Worm (Caenorhabditis elegans) whole organism, young adult: Measurements from ENCODE around the gene nep-17.

Source experiments
- B0035.1 ChIP-seq: sonication (generic microtip); optimal IDR thresholded peaks from 2 replicates; lab custom pipeline; 2016; ENCODE audit warnings: missing genetic modification characterization, mild to moderate bottlenecking, missing compliant biosample characterization, missing genotype, missing genetic modification reagents
- C06A6.2 ChIP-seq: fragments of 200-800 bp; sonication (Bioruptor generic); conservative IDR thresholded peaks from 2 replicates; pipeline ENCODE4 v1.3.6; 2022; ENCODE audit warnings: missing genetic modification characterization, missing compliant biosample characterization
- C17E4.6 ChIP-seq: fragments of 200-800 bp; sonication (Bioruptor generic); IDR thresholded peaks from 2 replicates; pipeline ENCODE4 v1.3.6; 2022; ENCODE audit warnings: missing genetic modification reagents, missing genetic modification characterization, missing compliant biosample characterization
- F10E7.11 ChIP-seq: sonication (generic microtip); optimal IDR thresholded peaks from 2 replicates; lab custom pipeline; 2017; ENCODE audit warnings: mild to moderate bottlenecking, missing genetic modification characterization, moderate library complexity, missing compliant biosample characterization
- F23B12.7 ChIP-seq: sonication (generic microtip); optimal IDR thresholded peaks from 2 replicates; lab custom pipeline; 2017; ENCODE audit warnings: missing genetic modification characterization, mild to moderate bottlenecking, missing compliant biosample characterization, antibody characterized with exemption, moderate library complexity; ENCODE audit not compliant: insufficient read depth
- F49E8.2 ChIP-seq: sonication (generic microtip); optimal IDR thresholded peaks from 3 replicates; lab custom pipeline; 2017; ENCODE audit warnings: missing genetic modification characterization, mild to moderate bottlenecking, missing compliant biosample characterization, antibody characterized with exemption, moderate library complexity; ENCODE audit not compliant: insufficient read depth
- F57C9.4 ChIP-seq: sonication (generic microtip); optimal IDR thresholded peaks from 2 replicates; lab custom pipeline; 2017; ENCODE audit warnings: mild to moderate bottlenecking, missing genetic modification characterization, missing compliant biosample characterization
- K11D2.4 ChIP-seq: fragments of 200-800 bp; sonication (Bioruptor generic); IDR thresholded peaks from 2 replicates; pipeline ENCODE4 v1.3.6; 2022; ENCODE audit warnings: missing genetic modification reagents, missing genetic modification characterization, missing compliant biosample characterization
- T07F8.4 ChIP-seq: sonication (generic microtip); optimal IDR thresholded peaks from 2 replicates; lab custom pipeline; 2016; ENCODE audit warnings: mild to moderate bottlenecking, missing genetic modification characterization, moderate library complexity, missing compliant biosample characterization
- Y53G8AR.9 ChIP-seq: fragments of 200-800 bp; sonication (Bioruptor generic); conservative IDR thresholded peaks from 2 replicates; pipeline ENCODE4 v1.3.6; 2022; ENCODE audit warnings: missing genetic modification reagents, missing genetic modification characterization, missing compliant biosample characterization
- Y79H2A.3 ChIP-seq: fragments of 200-800 bp; sonication (Bioruptor generic); conservative IDR thresholded peaks from 2 replicates; pipeline ENCODE4 v1.3.6; 2022; ENCODE audit warnings: missing genetic modification reagents, missing genetic modification characterization, missing compliant biosample characterization
- bed-1 ChIP-seq: fragments of 200-800 bp; sonication (Bioruptor generic); IDR thresholded peaks from 2 replicates; pipeline ENCODE4 v1.3.6; 2022; ENCODE audit warnings: missing genetic modification reagents, missing genetic modification characterization, missing compliant biosample characterization
- cebp-1 ChIP-seq, 2 experiments: fragments of 200-800 bp in 1 of 2; sonication (Bioruptor generic) in 1 of 2; sonication (generic microtip) in 1 of 2; IDR thresholded peaks in 1 of 2; optimal IDR thresholded peaks in 1 of 2; 2 replicates each; pipeline versions ENCODE4 v1.3.6 to Lab custom; 2017 to 2022; ENCODE audit warnings: missing compliant biosample characterization in 2 of 2, missing genetic modification characterization in 2 of 2, mild to moderate bottlenecking in 1 of 2, missing genetic modification reagents in 1 of 2, moderate library complexity in 1 of 2
- cebp-2 ChIP-seq: fragments of 200-800 bp; sonication (Bioruptor generic); IDR thresholded peaks from 2 replicates; pipeline ENCODE4 v1.3.6; 2022; ENCODE audit warnings: missing genetic modification characterization, missing compliant biosample characterization
- ceh-27 ChIP-seq: fragments of 200-800 bp; sonication (Bioruptor generic); optimal IDR thresholded peaks from 2 replicates; lab custom pipeline; 2018; ENCODE audit warnings: mild to moderate bottlenecking, missing genetic modification characterization, moderate library complexity, missing compliant biosample characterization
- ceh-58 ChIP-seq: fragments of 200-800 bp; sonication (Bioruptor generic); IDR thresholded peaks from 2 replicates; pipeline ENCODE4 v1.3.6; 2022; ENCODE audit warnings: missing genetic modification characterization, missing compliant biosample characterization
- ceh-91 ChIP-seq: fragments of 200-800 bp; sonication (Bioruptor generic); IDR thresholded peaks from 2 replicates; pipeline ENCODE4 v1.3.6; 2022; ENCODE audit warnings: missing genetic modification reagents, missing genetic modification characterization, missing compliant biosample characterization
- chd-7 ChIP-seq: sonication (generic microtip); optimal IDR thresholded peaks from 2 replicates; lab custom pipeline; 2016; ENCODE audit warnings: mild to moderate bottlenecking, missing genetic modification characterization, moderate library complexity, missing compliant biosample characterization
- dpl-1 ChIP-seq: fragments of 150-350 bp; optimal IDR thresholded peaks from 2 replicates; lab custom pipeline; 2014; ENCODE audit warnings: missing biosample characterization, missing genetic modification reagents, missing genetic modification characterization
- egl-44 ChIP-seq: fragments of 200-800 bp; sonication (Bioruptor generic); IDR thresholded peaks from 2 replicates; pipeline ENCODE4 v1.3.6; 2022; ENCODE audit warnings: missing genetic modification reagents, missing genetic modification characterization, missing compliant biosample characterization
- gei-17 ChIP-seq: fragments of 200-800 bp; sonication (Bioruptor generic); optimal IDR thresholded peaks from 2 replicates; lab custom pipeline; 2018; ENCODE audit warnings: mild to moderate bottlenecking, missing genetic modification characterization, missing compliant biosample characterization
- him-1 ChIP-seq: sonication (generic microtip); optimal IDR thresholded peaks from 2 replicates; lab custom pipeline; 2016; ENCODE audit warnings: missing genotype, missing genetic modification reagents, missing genetic modification characterization, missing compliant biosample characterization
- hlh-26 ChIP-seq: fragments of 200-800 bp; sonication (Bioruptor generic); conservative IDR thresholded peaks from 2 replicates; pipeline ENCODE4 v1.3.6; 2022; ENCODE audit warnings: missing genetic modification reagents, missing genetic modification characterization, missing compliant biosample characterization
- hmg-1.2 ChIP-seq: fragments of 200-800 bp; sonication (Bioruptor generic); IDR thresholded peaks from 2 replicates; pipeline ENCODE4 v1.3.6; 2022; ENCODE audit warnings: missing genetic modification reagents, missing genetic modification characterization, missing compliant biosample characterization
- hmg-20 ChIP-seq: fragments of 200-800 bp; sonication (Bioruptor generic); IDR thresholded peaks from 2 replicates; pipeline ENCODE4 v1.3.6; 2022; ENCODE audit warnings: missing genetic modification reagents, missing genetic modification characterization, missing compliant biosample characterization
- lag-1 ChIP-seq: fragments of 200-800 bp; sonication (Bioruptor generic); IDR thresholded peaks from 2 replicates; pipeline ENCODE4 v1.3.6; 2022; ENCODE audit warnings: missing genetic modification reagents, missing genetic modification characterization, missing compliant biosample characterization
- let-607 ChIP-seq, 2 experiments: fragments of 200-800 bp in 1 of 2; sonication (Bioruptor generic) in 1 of 2; sonication (generic microtip) in 1 of 2; optimal IDR thresholded peaks; 2 replicates each; lab custom pipeline; 2016 to 2018; ENCODE audit warnings: mild to moderate bottlenecking in 2 of 2, missing compliant biosample characterization in 2 of 2, missing genetic modification characterization in 2 of 2, moderate library complexity in 2 of 2, missing genotype in 1 of 2
- lin-40 ChIP-seq: sonication (generic microtip); optimal IDR thresholded peaks from 2 replicates; lab custom pipeline; 2016; ENCODE audit warnings: missing genetic modification characterization, mild to moderate bottlenecking, missing compliant biosample characterization, missing genotype, missing genetic modification reagents
- lir-1 ChIP-seq: fragments of 200-800 bp; sonication (Bioruptor generic); conservative IDR thresholded peaks from 2 replicates; pipeline ENCODE4 v1.3.6; 2022; ENCODE audit warnings: missing genetic modification reagents, missing genetic modification characterization, missing compliant biosample characterization
- lsl-1 ChIP-seq: fragments of 200-800 bp; sonication (Bioruptor generic); optimal IDR thresholded peaks from 2 replicates; lab custom pipeline; 2018; ENCODE audit warnings: mild to moderate bottlenecking, missing genetic modification characterization, moderate library complexity, missing compliant biosample characterization
- madf-10 ChIP-seq: sonication (generic microtip); optimal IDR thresholded peaks from 2 replicates; lab custom pipeline; 2016; ENCODE audit warnings: mild to moderate bottlenecking, missing genetic modification characterization, missing compliant biosample characterization
- mcd-1 ChIP-seq: fragments of 200-800 bp; sonication (Bioruptor generic); IDR thresholded peaks from 2 replicates; pipeline ENCODE4 v1.3.6; 2022; ENCODE audit warnings: missing genetic modification reagents, missing genetic modification characterization, missing compliant biosample characterization
- mel-28 ChIP-seq: sonication (generic microtip); optimal IDR thresholded peaks from 2 replicates; lab custom pipeline; 2016; ENCODE audit warnings: borderline replicate concordance, mild to moderate bottlenecking, missing genetic modification characterization, missing compliant biosample characterization
- nfya-2 ChIP-seq: fragments of 200-800 bp; sonication (Bioruptor generic); IDR thresholded peaks from 2 replicates; pipeline ENCODE4 v1.3.6; 2022; ENCODE audit warnings: missing genetic modification reagents, missing genetic modification characterization, missing compliant biosample characterization
- nfyb-1 ChIP-seq: fragments of 200-800 bp; sonication (Bioruptor generic); IDR thresholded peaks from 2 replicates; pipeline ENCODE4 v1.3.6; 2022; ENCODE audit warnings: missing genetic modification reagents, missing genetic modification characterization, missing compliant biosample characterization
- nhr-120 ChIP-seq: fragments of 200-800 bp; sonication (Bioruptor generic); IDR thresholded peaks from 2 replicates; pipeline ENCODE4 v1.3.6; 2022; ENCODE audit warnings: missing genetic modification characterization, missing compliant biosample characterization
- nhr-179 ChIP-seq: sonication (generic microtip); optimal IDR thresholded peaks from 2 replicates; lab custom pipeline; 2016; ENCODE audit warnings: mild to moderate bottlenecking, missing genetic modification characterization, missing compliant biosample characterization
- nhr-80 ChIP-seq: sonication (generic microtip); optimal IDR thresholded peaks from 2 replicates; lab custom pipeline; 2016; ENCODE audit warnings: missing genetic modification characterization, missing compliant biosample characterization
- nhr-90 ChIP-seq: sonication (generic microtip); optimal IDR thresholded peaks from 2 replicates; lab custom pipeline; 2016; ENCODE audit warnings: missing genotype, mild to moderate bottlenecking, missing genetic modification characterization, missing compliant biosample characterization
- pbrm-1 ChIP-seq: fragments of 200-800 bp; sonication (Bioruptor generic); IDR thresholded peaks from 2 replicates; pipeline ENCODE4 v1.3.6; 2022; ENCODE audit warnings: missing genetic modification reagents, missing genetic modification characterization, missing compliant biosample characterization
- pha-4 ChIP-seq: fragments of 150-350 bp; sonication (generic microtip); optimal IDR thresholded peaks from 2 replicates; lab custom pipeline; 2014; ENCODE audit warnings: missing biosample characterization, missing genetic modification reagents, missing genetic modification characterization
- repo-1 ChIP-seq: sonication (generic microtip); optimal IDR thresholded peaks from 2 replicates; lab custom pipeline; 2017; ENCODE audit warnings: mild to moderate bottlenecking, missing genetic modification characterization, missing compliant biosample characterization
- sdz-38 ChIP-seq: sonication (generic microtip); optimal IDR thresholded peaks from 2 replicates; lab custom pipeline; 2016; ENCODE audit warnings: missing genotype, missing genetic modification characterization, missing compliant biosample characterization
- sea-2 ChIP-seq: fragments of 200-800 bp; sonication (Bioruptor generic); IDR thresholded peaks from 2 replicates; pipeline ENCODE4 v1.3.6; 2022; ENCODE audit warnings: missing genetic modification characterization, missing compliant biosample characterization
- snpc-1.3 ChIP-seq: sonication (generic microtip); optimal IDR thresholded peaks from 2 replicates; lab custom pipeline; 2017; ENCODE audit warnings: missing genetic modification characterization, mild to moderate bottlenecking, missing compliant biosample characterization, antibody characterized with exemption, moderate library complexity, missing genotype, missing genetic modification reagents; ENCODE audit not compliant: insufficient read depth
- zim-3 ChIP-seq: sonication (generic microtip); optimal IDR thresholded peaks from 2 replicates; lab custom pipeline; 2017; ENCODE audit warnings: mild to moderate bottlenecking, missing genetic modification characterization, moderate library complexity, missing compliant biosample characterization
- ztf-25 ChIP-seq: fragments of 200-800 bp; sonication (Bioruptor generic); IDR thresholded peaks from 2 replicates; pipeline ENCODE4 v1.3.6; 2022; ENCODE audit warnings: missing genetic modification reagents, missing genetic modification characterization, missing compliant biosample characterization
- ztf-26 ChIP-seq: sonication (generic microtip); optimal IDR thresholded peaks from 2 replicates; lab custom pipeline; 2017; ENCODE audit warnings: missing genetic modification characterization, missing compliant biosample characterization

The nep-17 gene

DNA sequence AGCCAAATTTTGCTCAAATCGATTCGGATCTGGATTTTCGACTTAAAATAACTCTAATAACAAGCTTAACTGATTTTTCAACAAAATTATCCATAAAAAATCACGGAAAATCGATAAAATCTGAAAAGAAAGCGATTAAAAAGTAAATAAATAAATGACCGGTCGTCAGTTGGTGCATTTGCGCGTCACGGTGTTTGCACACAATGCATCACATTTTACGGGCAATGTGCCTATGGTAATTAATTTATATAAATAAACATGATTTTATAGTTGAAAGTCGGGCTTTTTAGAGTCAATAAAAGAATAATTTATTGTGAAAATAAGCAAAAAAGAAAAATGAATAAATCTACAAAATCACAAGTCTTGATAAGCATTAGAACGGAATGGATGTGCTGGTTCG is 12.9 kb upstream of the nep-17 start (continued):
- no peak for TF ChIP-seq ceh-91
- no peak for TF ChIP-seq Y79H2A.3
- no peak for TF ChIP-seq zim-3
- TF ChIP-seq nhr-179 (tag; lab: Kevin White, UChicago) = no peak
- TF ChIP-seq lsl-1 (GFP tag; lab: Kevin White, UChicago) = peak; percentile 75
- no peak for TF ChIP-seq mel-28
- TF ChIP-seq hmg-1.2 (GFP tag; lab: Robert Waterston, UW) = 0 out of 2 replicates have a peak, but pooled peaks have one; percentile 12
- no peak for TF ChIP-seq F57C9.4 (tag; lab: Kevin White, UChicago)
- TF ChIP-seq lir-1 (GFP tag; lab: Robert Waterston, UW) = no peak
- TF ChIP-seq cebp-2 (GFP tag; lab: Robert Waterston, UW) = no peak
- TF ChIP-seq him-1 = no peak
- TF ChIP-seq sdz-38 (tag; lab: Kevin White, UChicago) = no peak
- TF ChIP-seq nfyb-1 (GFP tag; lab: Robert Waterston, UW) = no peak
- no peak for TF ChIP-seq madf-10 (tag; lab: Kevin White, UChicago)
- TF ChIP-seq sea-2 (GFP tag; lab: Robert Waterston, UW) = no peak
- no peak for TF ChIP-seq pha-4 (tag; lab: Kevin White, UChicago)
- no peak for TF ChIP-seq lin-40 (tag; lab: Kevin White, UChicago)
- no peak for TF ChIP-seq F23B12.7
- no peak for TF ChIP-seq nhr-80
- TF ChIP-seq repo-1 (tag; lab: Kevin White, UChicago) = no peak
- peak; percentile 26; the same call in 1 of the 2 replicates for TF ChIP-seq mcd-1
- no peak for TF ChIP-seq pbrm-1
- no peak for TF ChIP-seq hmg-20 (GFP tag; lab: Robert Waterston, UW)
- no peak for TF ChIP-seq lag-1 (GFP tag; lab: Robert Waterston, UW)
- TF ChIP-seq C17E4.6 (GFP tag; lab: Robert Waterston, UW) = no peak
- no peak for TF ChIP-seq nhr-90 (tag; lab: Kevin White, UChicago)
- TF ChIP-seq snpc-1.3 (tag; lab: Kevin White, UChicago) = no peak
- TF ChIP-seq ceh-58 (GFP tag; lab: Robert Waterston, UW) = no peak
- no peak for TF ChIP-seq ztf-26 (tag; lab: Kevin White, UChicago)
- TF ChIP-seq let-607 (tag; optimal IDR thresholded peaks at IDR 0.05; lab: Kevin White, UChicago) = no peak
- TF ChIP-seq chd-7 (tag; lab: Kevin White, UChicago) = no peak
- no peak for TF ChIP-seq K11D2.4 (GFP tag; lab: Robert Waterston, UW)
- TF ChIP-seq dpl-1 (GFP tag; lab: Kevin White, UChicago) = no peak
- TF ChIP-seq cebp-1 (GFP tag; IDR thresholded peaks at IDR 0.05; lab: Robert Waterston, UW) = no peak
- peak; percentile 10 for TF ChIP-seq cebp-1 (tag; optimal IDR thresholded peaks at IDR 0.05; lab: Kevin White, UChicago)
- TF ChIP-seq F10E7.11 (tag; lab: Kevin White, UChicago) = no peak
- no peak for TF ChIP-seq nhr-120 (GFP tag; lab: Robert Waterston, UW)
- no peak for TF ChIP-seq B0035.1 (tag; lab: Kevin White, UChicago)
- no peak for TF ChIP-seq Y53G8AR.9
- TF ChIP-seq F49E8.2 (tag; lab: Kevin White, UChicago) = no peak
- TF ChIP-seq T07F8.4 (tag; lab: Kevin White, UChicago) = no peak
- TF ChIP-seq ceh-27 (GFP tag; lab: Kevin White, UChicago) = no peak
- no peak for TF ChIP-seq hlh-26 (GFP tag; lab: Robert Waterston, UW)
- TF ChIP-seq gei-17 (GFP tag; lab: Kevin White, UChicago) = no peak
- TF ChIP-seq nfya-2 = no peak
- no peak for TF ChIP-seq bed-1
- TF ChIP-seq egl-44 = no peak
- TF ChIP-seq C06A6.2 = no peak
- TF ChIP-seq ztf-25 = no peak
